Fruit fly (Drosophila melanogaster) Kc167 (cell line): ENCODE data around the gene Arv1.

Experiments used
- Myc ChIP-seq: fragments of >200 bp; optimal IDR thresholded peaks from 2 replicates; lab custom pipeline; 2017; ENCODE audit warnings: missing external identifiers
- Sin3A ChIP-seq: fragments of >200 bp; optimal IDR thresholded peaks from 2 replicates; lab custom pipeline; 2018; ENCODE audit warnings: missing external identifiers
- h ChIP-seq: fragments of >200 bp; optimal IDR thresholded peaks from 3 replicates; lab custom pipeline; 2018; ENCODE audit warnings: missing external identifiers
- insv ChIP-seq: fragments of >200 bp; optimal IDR thresholded peaks from 3 replicates; lab custom pipeline; 2018; ENCODE audit warnings: missing external identifiers
- psq ChIP-seq: fragments of >200 bp; optimal IDR thresholded peaks from 2 replicates; lab custom pipeline; 2017; ENCODE audit warnings: missing external identifiers
- ttk ChIP-seq: sonication (Bioruptor generic); optimal IDR thresholded peaks from 2 replicates; lab custom pipeline; 2017; ENCODE audit warnings: missing external identifiers

Arv1 gene

dm6 chr3L:21508621-21509020 lies 20.5 kb downstream of the Arv1 start:
- TF ChIP-seq ttk (lab: Kevin White, UChicago) (no peak), psq (lab: Kevin White, UChicago) (no peak), insv (no peak), Myc (lab: Kevin White, UChicago) (no peak), Sin3A (lab: Kevin White, UChicago) (no peak), h (no peak)

DNA sequence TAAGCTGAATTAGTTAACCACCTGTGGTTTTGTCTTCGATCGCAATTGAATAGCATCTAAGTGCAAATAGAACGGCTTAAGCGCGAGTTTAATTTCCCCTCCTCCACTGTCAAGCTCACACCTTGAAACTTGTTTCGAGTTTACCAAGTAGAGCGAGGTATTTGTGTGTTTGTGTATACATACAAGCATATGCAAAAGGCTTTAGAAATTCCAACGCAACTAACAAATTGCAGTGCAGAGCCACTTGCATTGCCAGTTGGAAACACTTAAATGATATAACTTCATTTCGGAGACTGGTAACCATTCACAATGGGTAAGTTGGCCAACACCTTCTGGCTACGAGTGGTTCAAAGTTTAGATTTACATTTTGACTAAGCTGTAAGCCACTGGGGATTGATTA lies 21.2 kb downstream of the Arv1 start:
- TF ChIP-seq insv (no peak), Sin3A (lab: Kevin White, UChicago) (no peak), ttk (lab: Kevin White, UChicago) (no peak)

DNA sequence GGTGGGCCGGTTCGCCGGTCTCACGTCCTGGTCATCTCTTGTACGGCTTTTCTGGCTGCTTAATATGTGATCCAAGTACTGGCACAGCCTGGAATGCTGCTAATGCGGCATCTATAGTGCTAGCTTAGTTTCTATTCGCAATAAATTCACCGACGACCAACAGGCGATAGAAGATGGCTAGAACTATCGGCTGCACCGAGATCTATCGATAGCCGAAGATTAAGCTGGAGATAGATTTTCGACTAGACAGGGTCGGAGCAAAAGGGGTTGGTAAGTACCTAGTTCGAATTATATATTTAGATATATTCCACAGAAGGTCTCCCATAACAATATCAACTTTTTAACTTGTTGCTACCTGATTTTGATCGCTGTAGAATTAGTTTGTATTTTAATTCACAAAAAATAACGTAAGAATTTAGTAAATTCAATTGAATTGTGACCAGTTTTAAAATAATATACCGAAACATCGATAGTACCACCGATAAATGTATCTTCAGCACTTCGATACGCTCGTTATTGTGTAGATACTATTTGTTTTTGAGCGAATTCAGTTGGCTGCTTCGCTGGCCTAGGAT lies 21.7 kb downstream of the Arv1 start, which contains the start of the genes Glg1 and M6:
Glg1 (minus strand) TSS at position 185 of the 575 bp plus-strand sequence.
M6 (plus strand) TSS at position 499 of the 575 bp plus-strand sequence.
- TF ChIP-seq Myc (lab: Kevin White, UChicago) (no peak), insv (no peak), Sin3A (lab: Kevin White, UChicago) (no peak), h (no peak), ttk (lab: Kevin White, UChicago) (no peak), psq (lab: Kevin White, UChicago) (no peak)

- TF ChIP-seq insv, result no peak
Observed at dm6 chr3L:21501928-21502327, 27.2 kb downstream of the Arv1 start.

- no peak for TF ChIP-seq ttk (lab: Kevin White, UChicago)
- TF ChIP-seq insv, result no peak
- TF ChIP-seq psq (lab: Kevin White, UChicago), result no peak
- TF ChIP-seq h, result no peak
- TF ChIP-seq Myc (lab: Kevin White, UChicago), result no peak
- no peak for TF ChIP-seq Sin3A (lab: Kevin White, UChicago)
Observed at dm6 chr3L:21501172-21501571, 28.0 kb downstream of the Arv1 start, which contains the start of gene Est-Q. Gene Est-Q (plus strand): TSS chr3L:21501421.

- TF ChIP-seq psq (lab: Kevin White, UChicago) (no peak), ttk (lab: Kevin White, UChicago) (no peak)
Observed at dm6 chr3L:21496865-21497634, 32.1 kb downstream of the Arv1 start, which contains the start of gene Hr78. Gene Hr78 (minus strand): TSS chr3L:21497494.

- TF ChIP-seq Sin3A (lab: Kevin White, UChicago) (no peak), ttk (lab: Kevin White, UChicago) (no peak), h (no peak), psq (lab: Kevin White, UChicago) (no peak), insv (no peak), Myc (lab: Kevin White, UChicago) (no peak)
Observed at dm6 chr3L:21496502-21496864, 32.6 kb downstream of the Arv1 start.

DNA sequence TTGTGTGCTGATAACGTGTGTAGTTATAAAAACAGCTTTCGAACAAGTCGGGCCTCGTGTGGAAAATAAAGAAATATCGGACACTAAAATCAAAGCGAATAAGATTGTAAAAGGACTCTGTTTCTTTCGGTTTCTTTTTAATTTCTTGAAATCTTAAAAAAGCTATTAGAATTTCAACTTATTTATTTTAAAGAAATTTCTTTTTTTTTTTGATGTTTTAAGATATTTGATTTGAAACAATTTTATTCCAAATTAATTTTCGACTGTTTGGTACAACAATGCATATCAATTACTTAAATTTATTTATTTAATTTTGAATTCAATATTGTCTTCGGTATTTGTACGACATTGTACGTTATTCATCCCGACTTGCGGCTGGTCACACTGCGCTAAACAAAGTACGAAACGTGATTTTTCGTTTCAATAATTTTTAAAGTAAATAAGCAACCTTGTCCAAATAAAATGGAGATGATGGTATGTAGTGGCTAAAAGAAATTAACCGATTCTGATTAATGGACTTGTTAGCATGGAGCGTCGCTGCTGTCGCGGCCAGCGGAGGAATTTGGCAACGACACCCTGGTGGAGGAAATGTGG lies 36.3 kb downstream of the Arv1 start, which contains the start of the genes CG7202 and CG7519:
CG7202 (minus strand) TSS at position 51 of the 594 bp plus-strand sequence.
CG7519 (plus strand) TSS at position 361 of the 594 bp plus-strand sequence.
- TF ChIP-seq h (no peak), insv (no peak), Sin3A (lab: Kevin White, UChicago) (no peak), psq (lab: Kevin White, UChicago) (no peak), Myc (lab: Kevin White, UChicago) (no peak), ttk (lab: Kevin White, UChicago) (no peak)

DNA sequence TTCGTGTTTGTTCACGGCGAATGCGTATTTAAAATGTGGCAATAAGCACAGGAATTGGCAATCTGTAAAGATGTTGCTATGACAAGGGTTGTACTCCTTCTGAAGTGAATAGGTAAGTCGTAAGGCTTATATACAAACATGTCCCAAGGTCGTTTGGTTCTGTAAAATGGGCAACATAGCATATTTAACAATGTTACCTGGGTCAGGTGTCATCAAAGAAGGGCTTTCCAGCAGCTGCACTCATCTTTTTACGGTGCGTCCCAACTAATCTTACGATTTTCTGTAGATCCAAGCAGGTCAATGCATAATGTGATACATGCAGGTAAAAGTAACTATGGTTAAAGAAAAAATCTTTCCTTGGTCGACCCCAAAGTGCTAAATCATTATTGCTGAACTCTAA lies 38.6 kb downstream of the Arv1 start, which contains the start of gene Neu2:
Neu2 (minus strand) TSS at position 101 of the 400 bp plus-strand sequence.
- no peak for TF ChIP-seq Myc (lab: Kevin White, UChicago)

DNA sequence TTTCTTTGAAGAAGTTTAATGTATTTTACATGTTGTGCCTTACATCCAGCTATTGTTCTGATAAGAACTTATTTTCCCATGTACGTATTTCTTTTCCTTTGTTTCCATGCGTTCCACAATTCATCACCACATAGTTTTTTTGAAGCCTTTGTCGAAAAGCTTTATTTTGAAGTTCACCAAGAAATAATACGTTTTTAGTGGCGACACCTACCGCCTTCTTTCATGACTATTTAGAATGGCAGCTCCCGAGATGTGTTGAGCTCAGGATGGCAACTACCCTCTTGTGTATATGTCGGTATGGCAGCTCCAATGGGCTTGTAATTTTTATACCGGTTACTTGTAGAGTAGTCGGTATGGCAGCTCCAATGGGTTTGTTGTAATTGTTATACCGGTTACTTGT lies 45.3 kb downstream of the Arv1 start:
- TF ChIP-seq h (no peak), insv (no peak)

- no peak for TF ChIP-seq Myc (lab: Kevin White, UChicago)
- TF ChIP-seq h, result no peak
- no peak for TF ChIP-seq Sin3A (lab: Kevin White, UChicago)
- TF ChIP-seq psq (lab: Kevin White, UChicago), result no peak
- TF ChIP-seq ttk (lab: Kevin White, UChicago), result no peak
- TF ChIP-seq insv, result no peak
Observed at dm6 chr3L:21482100-21482499, 47.0 kb downstream of the Arv1 start.

DNA sequence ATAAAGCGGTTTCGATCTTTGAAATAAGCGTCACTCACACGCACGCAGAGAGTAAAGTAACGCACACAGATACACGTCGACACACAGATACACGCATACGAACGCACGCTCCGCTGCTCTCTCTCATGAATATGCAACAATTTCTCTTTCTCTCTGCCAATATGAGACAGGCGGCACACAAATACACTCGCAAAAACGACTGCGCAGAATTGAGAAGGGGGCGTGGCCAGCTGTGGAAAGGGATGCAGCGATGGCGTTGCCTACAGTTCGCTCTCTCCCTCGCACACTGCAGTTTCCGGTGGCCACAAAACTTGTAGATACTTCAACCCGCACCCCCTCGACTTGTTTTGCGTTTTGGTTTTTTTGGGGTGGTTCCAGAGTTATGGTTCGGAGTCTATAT lies 49.5 kb downstream of the Arv1 start:
- TF ChIP-seq Myc (lab: Kevin White, UChicago) (no peak), insv (no peak), Sin3A (lab: Kevin White, UChicago) (no peak), ttk (lab: Kevin White, UChicago) (no peak), h (no peak), psq (lab: Kevin White, UChicago) (no peak)
